Worm (Caenorhabditis elegans): Measurements from ENCODE around the gene M6.4.

Gene M6.4

DNA sequence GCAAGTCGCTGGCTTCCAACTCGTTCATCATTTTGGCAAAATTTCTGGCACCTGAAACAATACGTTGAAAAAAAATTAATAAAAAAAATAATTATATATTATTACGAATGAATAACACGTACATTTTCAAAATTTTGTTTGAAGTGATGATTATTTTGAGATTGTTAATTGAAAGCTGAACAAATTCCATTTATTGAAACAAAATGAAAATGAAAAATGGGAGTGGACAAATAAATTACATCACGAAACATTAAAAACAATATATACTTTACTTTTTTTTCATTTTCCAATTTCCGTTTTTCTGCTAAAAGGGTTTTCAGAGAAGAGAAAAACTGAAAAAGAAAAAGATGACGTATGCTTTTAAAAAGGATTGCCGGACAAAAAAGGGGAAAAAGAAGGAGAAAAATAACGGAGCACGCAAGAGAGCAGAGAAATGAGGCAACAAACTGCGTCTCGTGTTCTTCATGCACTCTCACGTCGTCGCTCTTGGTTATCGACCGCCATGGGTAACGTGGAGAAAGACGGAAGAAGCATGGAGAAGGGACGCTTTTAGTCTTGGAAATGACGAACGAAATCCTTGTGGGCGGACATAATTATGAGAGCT lies 32.8 kb downstream of the M6.4 start, which contains the start of gene rund-1:
TSS of gene rund-1 (minus strand) at position 51 of the 604 bp plus-strand sequence.
- TF ChIP-seq ces-1 (GFP tag; optimal IDR thresholded peaks at IDR 0.05) (peak; percentile 22), cnd-1 (tag; optimal IDR thresholded peaks at IDR 0.05) (no peak)

DNA sequence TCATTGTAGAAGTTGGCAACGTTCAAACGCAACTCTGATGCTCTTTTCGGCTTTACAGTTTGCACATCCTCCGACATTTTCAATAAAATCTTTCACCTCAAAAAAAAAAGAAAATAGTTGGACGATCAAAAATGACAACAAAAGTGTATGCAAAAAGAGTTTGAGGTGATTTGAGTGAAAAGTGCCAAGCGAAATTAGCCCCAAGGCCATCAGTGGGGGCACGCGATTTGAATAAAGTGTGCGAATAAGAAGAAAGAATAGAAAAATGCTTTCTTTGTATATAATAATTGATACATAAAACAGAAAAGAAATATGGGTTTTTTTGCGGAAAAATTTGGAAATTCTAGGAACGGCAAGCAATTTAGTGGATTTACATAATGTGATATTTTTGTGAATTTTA lies 37.1 kb downstream of the M6.4 start, which contains the start of gene T19D7.5:
TSS of gene T19D7.5 (minus strand) at position 101 of the 400 bp plus-strand sequence.
- TF ChIP-seq flh-1 (GFP tag; optimal IDR thresholded peaks at IDR 0.05) = no peak
- no peak for TF ChIP-seq pha-4 (tag; optimal IDR thresholded peaks at IDR 0.05)
- no peak for TF ChIP-seq nhr-28 (tag; optimal IDR thresholded peaks at IDR 0.05)
- no peak for TF ChIP-seq zip-8 (tag; optimal IDR thresholded peaks at IDR 0.05)
- TF ChIP-seq sem-2 (GFP tag; optimal IDR thresholded peaks at IDR 0.05) = no peak
- no peak for TF ChIP-seq tbx-8 (GFP tag; optimal IDR thresholded peaks at IDR 0.05)
- TF ChIP-seq ces-1 (GFP tag; optimal IDR thresholded peaks at IDR 0.05) = no peak
- no peak for TF ChIP-seq mep-1 (tag; optimal IDR thresholded peaks at IDR 0.05)
- no peak for TF ChIP-seq hlh-1 (tag; optimal IDR thresholded peaks at IDR 0.05)
- TF ChIP-seq unc-120 (tag; optimal IDR thresholded peaks at IDR 0.05; ENCODE audit: poor library complexity, severe bottlenecking) = no peak
- no peak for TF ChIP-seq M03D4.4 (tag; optimal IDR thresholded peaks at IDR 0.05)

ce11 chrX:670603-671002 lies 41.6 kb downstream of the M6.4 start, which contains the start of gene T19D7.6:
TSS of gene T19D7.6 (minus strand) at chrX:670800.
- TF ChIP-seq unc-39 (tag; optimal IDR thresholded peaks at IDR 0.05) = no peak
- no peak for TF ChIP-seq cnd-1 (tag; optimal IDR thresholded peaks at IDR 0.05)
- no peak for TF ChIP-seq lsy-2 (tag; optimal IDR thresholded peaks at IDR 0.05)
- no peak for TF ChIP-seq tbx-8 (GFP tag; optimal IDR thresholded peaks at IDR 0.05)
- no peak for TF ChIP-seq nhr-237 (tag; optimal IDR thresholded peaks at IDR 0.05)
- no peak for TF ChIP-seq hlh-1 (tag; optimal IDR thresholded peaks at IDR 0.05)
- TF ChIP-seq sptf-1 (tag; optimal IDR thresholded peaks at IDR 0.05) = no peak
- TF ChIP-seq zip-8 (tag; optimal IDR thresholded peaks at IDR 0.05) = no peak
- no peak for TF ChIP-seq bed-3 (GFP tag; optimal IDR thresholded peaks at IDR 0.05)
- no peak for TF ChIP-seq lin-32 (GFP tag; optimal IDR thresholded peaks at IDR 0.05)
- TF ChIP-seq lin-13 (tag; optimal IDR thresholded peaks at IDR 0.05) = no peak
- no peak for TF ChIP-seq unc-62 (GFP tag; optimal IDR thresholded peaks at IDR 0.05)
- TF ChIP-seq ces-1 (GFP tag; optimal IDR thresholded peaks at IDR 0.05) = no peak
- TF ChIP-seq blmp-1 (tag; optimal IDR thresholded peaks at IDR 0.05) = no peak
- no peak for TF ChIP-seq unc-120 (tag; optimal IDR thresholded peaks at IDR 0.05; ENCODE audit: poor library complexity, severe bottlenecking)
- TF ChIP-seq pha-4 (tag; optimal IDR thresholded peaks at IDR 0.05) = no peak

DNA sequence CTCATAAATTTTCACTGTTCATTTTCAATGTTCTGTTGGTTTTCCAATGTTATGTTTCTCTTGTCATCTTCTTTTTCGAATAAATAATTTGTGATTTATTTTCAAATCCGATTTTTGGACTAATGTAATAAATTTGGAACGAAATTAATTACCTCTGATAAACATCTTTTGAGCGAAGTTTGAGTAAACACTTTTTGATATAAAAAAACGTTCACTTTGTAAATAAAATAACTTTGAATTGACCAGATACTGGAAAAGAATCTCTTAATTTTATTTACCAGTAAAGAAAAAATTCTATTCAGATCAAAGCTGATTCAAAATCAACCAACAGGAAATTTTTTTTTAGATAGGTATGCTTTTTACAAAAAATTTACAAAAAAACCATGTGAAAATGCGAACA lies 42.8 kb downstream of the M6.4 start, which contains the start of gene lgc-32:
TSS of gene lgc-32 (plus strand) at position 301 of the 400 bp plus-strand sequence.
- TF ChIP-seq tbx-8 (GFP tag; optimal IDR thresholded peaks at IDR 0.05) (no peak), ceh-43 (GFP tag; optimal IDR thresholded peaks at IDR 0.05) (no peak), ceh-83 (GFP tag; optimal IDR thresholded peaks at IDR 0.05) (no peak), pha-4 (tag; optimal IDR thresholded peaks at IDR 0.05) (no peak), sptf-1 (tag; optimal IDR thresholded peaks at IDR 0.05) (no peak), snpc-4 (tag; optimal IDR thresholded peaks at IDR 0.05) (no peak), unc-39 (tag; optimal IDR thresholded peaks at IDR 0.05) (no peak)

- TF ChIP-seq nhr-28 (tag; optimal IDR thresholded peaks at IDR 0.05) (no peak), nhr-76 (tag; optimal IDR thresholded peaks at IDR 0.05) (no peak), elt-3 (tag; optimal IDR thresholded peaks at IDR 0.05) (no peak), hlh-1 (tag; optimal IDR thresholded peaks at IDR 0.05) (no peak), ceh-43 (GFP tag; optimal IDR thresholded peaks at IDR 0.05) (no peak), tbx-8 (GFP tag; optimal IDR thresholded peaks at IDR 0.05) (no peak), mep-1 (tag; optimal IDR thresholded peaks at IDR 0.05) (no peak), flh-1 (GFP tag; optimal IDR thresholded peaks at IDR 0.05) (no peak), zip-8 (tag; optimal IDR thresholded peaks at IDR 0.05) (no peak)
These were observed 51.9 kb downstream of the M6.4 start, which contains the start of gene T19D7.7 for ce11 chrX:680920-681319. TSS of gene T19D7.7 (minus strand) at chrX:681020.

- TF ChIP-seq zip-8 (tag; optimal IDR thresholded peaks at IDR 0.05) (no peak), blmp-1 (tag; optimal IDR thresholded peaks at IDR 0.05) (no peak), unc-39 (tag; optimal IDR thresholded peaks at IDR 0.05) (no peak), pha-4 (tag; optimal IDR thresholded peaks at IDR 0.05) (no peak), drap-1 (GFP tag; optimal IDR thresholded peaks at IDR 0.05) (no peak), mep-1 (tag; optimal IDR thresholded peaks at IDR 0.05) (no peak), ham-2 (GFP tag; optimal IDR thresholded peaks at IDR 0.05) (no peak), lsy-2 (tag; optimal IDR thresholded peaks at IDR 0.05) (no peak), elt-3 (tag; optimal IDR thresholded peaks at IDR 0.05) (no peak), nhr-76 (tag; optimal IDR thresholded peaks at IDR 0.05) (no peak), hlh-1 (tag; optimal IDR thresholded peaks at IDR 0.05) (no peak), unc-62 (GFP tag; optimal IDR thresholded peaks at IDR 0.05) (no peak)
These were observed 52.4 kb downstream of the M6.4 start for ce11 chrX:681413-681812.

Data from whole organism, mixed stage, embryonic.